Fruit fly (Drosophila melanogaster) S2 (cell line): ENCODE measurements around the gene CG17217.

Experiments
- CG8478 ChIP-seq: fragments of >200 bp; optimal IDR thresholded peaks from 2 replicates; lab custom pipeline; 2018
- CTCF ChIP-seq, 2 experiments: fragments of >200 bp; optimal IDR thresholded peaks; 2 replicates each; lab custom pipeline; 2018

- TF ChIP-seq CG8478, result no peak
- TF ChIP-seq CTCF (optimal IDR thresholded peaks at IDR 0.05; lab: Kevin White, UChicago), result no peak
Measured at dm6 chr2L:12200990-12201389, 30.6 kb downstream of the CG17217 start.
